Fruit fly (Drosophila melanogaster) Kc167 (cell line): ENCODE data around the gene Cpr64Aa.

ENCODE experiments used
- h ChIP-seq: fragments of >200 bp; optimal IDR thresholded peaks from 3 replicates; lab custom pipeline; 2018; ENCODE audit warnings: missing external identifiers
- psq ChIP-seq: fragments of >200 bp; optimal IDR thresholded peaks from 2 replicates; lab custom pipeline; 2017; ENCODE audit warnings: missing external identifiers
- ttk ChIP-seq: sonication (Bioruptor generic); optimal IDR thresholded peaks from 2 replicates; lab custom pipeline; 2017; ENCODE audit warnings: missing external identifiers

dm6 chr3L:4187930-4188523, 21.0 kb downstream of the Cpr64Aa start, which contains the start of the genes Teh2 and tipE:
- TF ChIP-seq h (lab: Kevin White, UChicago), result no peak
- no peak for TF ChIP-seq ttk (lab: Kevin White, UChicago)
- no peak for TF ChIP-seq psq (lab: Kevin White, UChicago)
